Worm (Caenorhabditis elegans) whole organism, L4 larva: Measurements from ENCODE around the gene srh-174.

Experiments
- Y105C5A.15 ChIP-seq: fragments of 200-800 bp; sonication (Bioruptor generic); IDR thresholded peaks from 2 replicates; pipeline ENCODE4 v1.3.6; 2022; ENCODE audit warnings: missing genetic modification characterization, missing compliant biosample characterization
- ZK337.2 ChIP-seq: fragments of 200-800 bp; sonication (Bioruptor generic); IDR thresholded peaks from 2 replicates; pipeline ENCODE4 v1.3.6; 2022; ENCODE audit warnings: missing genetic modification reagents, missing genetic modification characterization, missing compliant biosample characterization
- aha-1 ChIP-seq: fragments of 150-350 bp; peaks from one replicate; lab custom pipeline; 2014; ENCODE audit warnings: missing biosample characterization, missing genetic modification characterization
- aly-2 ChIP-seq: sonication (generic microtip); optimal IDR thresholded peaks from 2 replicates; lab custom pipeline; 2018; ENCODE audit warnings: missing biosample characterization, missing genetic modification characterization
- ceh-20 ChIP-seq: fragments of 200-800 bp; sonication (Bioruptor generic); IDR thresholded peaks from 2 replicates; pipeline ENCODE4 v1.3.6; 2022; ENCODE audit warnings: missing genetic modification reagents, missing genetic modification characterization, missing compliant biosample characterization
- dmd-9 ChIP-seq: fragments of 200-800 bp; sonication (Bioruptor generic); IDR thresholded peaks from 2 replicates; pipeline ENCODE4 v1.3.6; 2022; ENCODE audit warnings: missing genetic modification reagents, missing genetic modification characterization, missing compliant biosample characterization
- lir-3 ChIP-seq: sonication (generic microtip); optimal IDR thresholded peaks from 2 replicates; lab custom pipeline; 2016; ENCODE audit warnings: mild to moderate bottlenecking, missing genetic modification characterization, missing compliant biosample characterization
- lsy-2 ChIP-seq, 2 experiments: fragments of 150-350 bp in 1 of 2; sonication (generic microtip) in 1 of 2; optimal IDR thresholded peaks; 2 replicates each; lab custom pipeline; 2014 to 2017; ENCODE audit warnings: missing biosample characterization in 2 of 2, missing genetic modification characterization in 2 of 2
- mxl-3 ChIP-seq: fragments of 200-800 bp; sonication (Bioruptor generic); optimal IDR thresholded peaks from 2 replicates; lab custom pipeline; 2018; ENCODE audit warnings: mild to moderate bottlenecking, missing genetic modification characterization, missing compliant biosample characterization
- nhr-10 ChIP-seq: fragments of 150-350 bp; optimal IDR thresholded peaks from 2 replicates; lab custom pipeline; 2014; ENCODE audit warnings: missing biosample characterization, missing genetic modification characterization
- nhr-11 ChIP-seq: fragments of 150-350 bp; optimal IDR thresholded peaks from 2 replicates; lab custom pipeline; 2014; ENCODE audit warnings: missing biosample characterization, missing genetic modification characterization
- spr-1 ChIP-seq: sonication (generic microtip); optimal IDR thresholded peaks from 2 replicates; lab custom pipeline; 2016; ENCODE audit warnings: mild to moderate bottlenecking, missing genetic modification characterization, missing compliant biosample characterization
- unc-39 ChIP-seq: sonication (generic microtip); optimal IDR thresholded peaks from 2 replicates; lab custom pipeline; 2017; ENCODE audit warnings: missing biosample characterization, missing genetic modification characterization
- zip-2 ChIP-seq: fragments of 150-350 bp; optimal IDR thresholded peaks from 2 replicates; lab custom pipeline; 2014; ENCODE audit warnings: missing biosample characterization, missing genetic modification characterization

DNA sequence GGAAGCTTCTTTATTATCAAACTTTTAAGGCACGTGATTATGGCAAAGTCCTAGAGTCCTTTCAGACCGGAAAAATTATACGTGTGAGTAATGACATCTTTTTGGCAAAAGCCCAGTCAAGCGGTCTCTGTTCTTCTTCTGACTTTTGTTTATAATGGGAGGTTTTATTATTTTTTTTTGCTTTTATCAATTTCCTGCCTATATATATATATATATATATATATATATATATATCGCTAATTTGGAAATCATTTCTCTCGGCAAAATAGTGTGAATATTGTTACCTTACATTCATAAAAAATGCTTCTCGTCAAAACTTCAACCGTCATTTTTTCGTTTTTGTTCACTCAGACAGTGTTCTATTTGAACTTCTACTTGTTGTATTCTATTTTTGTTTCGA, 39.1 kb downstream of the srh-174 start, which contains the start of gene srbc-62:
- no peak for TF ChIP-seq aha-1 (tag; lab: Kevin White, UChicago)
- TF ChIP-seq ZK337.2 (GFP tag; lab: Robert Waterston, UW), result no peak
- TF ChIP-seq lir-3, result no peak
- no peak for TF ChIP-seq zip-2 (tag; lab: Kevin White, UChicago)
- TF ChIP-seq ceh-20, result no peak
- TF ChIP-seq spr-1 (tag; lab: Kevin White, UChicago), result no peak
- no peak for TF ChIP-seq aly-2 (tag; lab: Kevin White, UChicago)
- no peak for TF ChIP-seq mxl-3
- TF ChIP-seq nhr-11 (tag; lab: Kevin White, UChicago), result no peak
- no peak for TF ChIP-seq dmd-9 (GFP tag; lab: Robert Waterston, UW)
- TF ChIP-seq unc-39 (tag; lab: Kevin White, UChicago), result no peak
- TF ChIP-seq Y105C5A.15 (GFP tag; lab: Robert Waterston, UW), result no peak
- no peak for TF ChIP-seq lsy-2 (tag; optimal IDR thresholded peaks at IDR 0.05; lab: Kevin White, UChicago)
- TF ChIP-seq nhr-10, result no peak
